Worm (Caenorhabditis elegans) whole organism, midembryonic: ENCODE measurements around the gene chk-1.

Source experiments
- T22C8.4 ChIP-seq: fragments of 200-800 bp; sonication (Bioruptor generic); IDR thresholded peaks from 2 replicates; pipeline ENCODE4 v1.3.6; 2022; ENCODE audit warnings: missing genetic modification characterization, missing compliant biosample characterization
- cog-1 ChIP-seq: sonication (generic microtip); optimal IDR thresholded peaks from 2 replicates; lab custom pipeline; 2016; ENCODE audit warnings: missing genetic modification characterization, missing compliant biosample characterization
- flt-1 ChIP-seq: fragments of 200-800 bp; sonication (Bioruptor generic); IDR thresholded peaks from 2 replicates; pipeline ENCODE4 v1.3.6; 2022; ENCODE audit warnings: missing genetic modification characterization, missing compliant biosample characterization
- klf-2 ChIP-seq: fragments of 200-800 bp; sonication (Bioruptor generic); conservative IDR thresholded peaks from 2 replicates; pipeline ENCODE4 v1.3.6; 2022; ENCODE audit warnings: missing genetic modification reagents, missing genetic modification characterization, missing compliant biosample characterization
- med-1 ChIP-seq: sonication (generic microtip); optimal IDR thresholded peaks from 2 replicates; lab custom pipeline; 2017; ENCODE audit warnings: missing genetic modification characterization, mild to moderate bottlenecking, missing compliant biosample characterization, antibody characterized with exemption, missing genetic modification reagents; ENCODE audit not compliant: insufficient read depth
- ref-1 ChIP-seq: fragments of 200-800 bp; sonication (Bioruptor generic); conservative IDR thresholded peaks from 2 replicates; pipeline ENCODE4 v1.3.6; 2022; ENCODE audit warnings: missing genetic modification reagents, missing genetic modification characterization, missing compliant biosample characterization
- tab-1 ChIP-seq: fragments of 200-800 bp; sonication (Bioruptor generic); IDR thresholded peaks from 2 replicates; pipeline ENCODE4 v1.3.6; 2022; ENCODE audit warnings: missing genetic modification characterization, missing compliant biosample characterization
- ztf-23 ChIP-seq: fragments of 200-800 bp; sonication (Bioruptor generic); IDR thresholded peaks from 2 replicates; pipeline ENCODE4 v1.3.6; 2022; ENCODE audit warnings: missing genetic modification reagents, missing genetic modification characterization, missing compliant biosample characterization
- ztf-29 ChIP-seq: fragments of 200-800 bp; sonication (Bioruptor generic); IDR thresholded peaks from 2 replicates; pipeline ENCODE4 v1.3.6; 2022; ENCODE audit warnings: missing genetic modification reagents, missing genetic modification characterization, missing compliant biosample characterization

The chk-1 gene

ce11 chrV:3766904-3767303 is 7.6 kb upstream of the chk-1 start, which contains the start of gene Y39H10A.1:
Gene Y39H10A.1 (plus strand): TSS chrV:3767204.
- TF ChIP-seq ztf-23 (GFP tag; lab: Robert Waterston, UW) = no peak
- TF ChIP-seq cog-1 (tag; lab: Kevin White, UChicago) = no peak
- no peak for TF ChIP-seq tab-1 (GFP tag; lab: Robert Waterston, UW)
- no peak for TF ChIP-seq ztf-29 (GFP tag; lab: Robert Waterston, UW)
- TF ChIP-seq med-1 (GFP tag; lab: Kevin White, UChicago) = no peak
- no peak for TF ChIP-seq ref-1 (GFP tag; lab: Robert Waterston, UW)
- TF ChIP-seq klf-2 (GFP tag; lab: Robert Waterston, UW) = no peak

ce11 chrV:3761829-3762228 is 2.6 kb upstream of the chk-1 start:
- TF ChIP-seq T22C8.4 (GFP tag; lab: Robert Waterston, UW) (no peak), flt-1 (GFP tag; lab: Robert Waterston, UW) (no peak), tab-1 (GFP tag; lab: Robert Waterston, UW) (no peak), ztf-29 (GFP tag; lab: Robert Waterston, UW) (no peak), ztf-23 (GFP tag; lab: Robert Waterston, UW) (no peak), cog-1 (tag; lab: Kevin White, UChicago) (no peak), ref-1 (GFP tag; lab: Robert Waterston, UW) (no peak), klf-2 (GFP tag; lab: Robert Waterston, UW) (no peak), med-1 (GFP tag; lab: Kevin White, UChicago) (no peak)

- no peak for TF ChIP-seq med-1 (GFP tag; lab: Kevin White, UChicago)
- TF ChIP-seq ztf-23 (GFP tag; lab: Robert Waterston, UW) = no peak
- TF ChIP-seq ref-1 (GFP tag; lab: Robert Waterston, UW) = no peak
- TF ChIP-seq tab-1 (GFP tag; lab: Robert Waterston, UW) = no peak
- TF ChIP-seq cog-1 (tag; lab: Kevin White, UChicago) = no peak
- TF ChIP-seq ztf-29 (GFP tag; lab: Robert Waterston, UW) = no peak
- TF ChIP-seq T22C8.4 (GFP tag; lab: Robert Waterston, UW) = no peak
- no peak for TF ChIP-seq flt-1 (GFP tag; lab: Robert Waterston, UW)
- TF ChIP-seq klf-2 (GFP tag; lab: Robert Waterston, UW) = no peak
These were observed 1.6 kb upstream of the chk-1 start, which contains the start of gene oac-55 for ce11 chrV:3760839-3761238. Gene oac-55 (plus strand): TSS chrV:3761139.

- TF ChIP-seq flt-1 (GFP tag; lab: Robert Waterston, UW) = no peak
- TF ChIP-seq med-1 (GFP tag; lab: Kevin White, UChicago) = no peak
- no peak for TF ChIP-seq T22C8.4 (GFP tag; lab: Robert Waterston, UW)
- TF ChIP-seq cog-1 (tag; lab: Kevin White, UChicago) = no peak
- TF ChIP-seq klf-2 (GFP tag; lab: Robert Waterston, UW) = no peak
- no peak for TF ChIP-seq tab-1 (GFP tag; lab: Robert Waterston, UW)
- TF ChIP-seq ztf-29 (GFP tag; lab: Robert Waterston, UW) = no peak
- TF ChIP-seq ref-1 (GFP tag; lab: Robert Waterston, UW) = no peak
- no peak for TF ChIP-seq ztf-23 (GFP tag; lab: Robert Waterston, UW)
These were observed 2.4 kb downstream of the chk-1 start, which contains the start of gene gid-7 for ce11 chrV:3756887-3757286. Gene gid-7 (minus strand): TSS chrV:3757074.

- TF ChIP-seq cog-1 (tag; lab: Kevin White, UChicago) = no peak
- no peak for TF ChIP-seq tab-1 (GFP tag; lab: Robert Waterston, UW)
- no peak for TF ChIP-seq med-1 (GFP tag; lab: Kevin White, UChicago)
- no peak for TF ChIP-seq T22C8.4 (GFP tag; lab: Robert Waterston, UW)
- no peak for TF ChIP-seq ref-1 (GFP tag; lab: Robert Waterston, UW)
- TF ChIP-seq ztf-23 (GFP tag; lab: Robert Waterston, UW) = no peak
- no peak for TF ChIP-seq ztf-29 (GFP tag; lab: Robert Waterston, UW)
- TF ChIP-seq flt-1 (GFP tag; lab: Robert Waterston, UW) = no peak
- TF ChIP-seq klf-2 (GFP tag; lab: Robert Waterston, UW) = no peak
These were observed 8.9 kb downstream of the chk-1 start for ce11 chrV:3750328-3750727.

DNA sequence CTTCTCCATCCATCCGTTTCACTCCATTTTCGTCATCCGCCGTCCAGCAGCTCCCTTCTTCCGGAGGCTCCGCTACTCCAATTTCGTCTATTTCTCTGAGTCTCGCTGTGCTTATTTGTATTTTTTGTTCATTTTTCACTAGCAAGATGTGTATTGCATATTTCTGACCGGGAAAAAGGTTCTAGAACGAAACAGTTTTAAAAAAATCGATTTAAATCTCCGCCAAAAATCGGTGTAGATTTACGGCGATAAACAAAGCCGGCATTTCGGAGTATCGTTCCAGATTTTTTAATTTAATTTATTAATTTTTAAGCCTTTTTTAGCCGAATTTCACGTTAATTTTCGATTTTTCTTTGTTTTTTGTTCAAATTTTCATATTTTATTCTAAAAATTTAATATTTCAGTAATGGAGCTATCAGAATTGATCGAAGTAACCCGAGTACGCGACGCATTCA is 16.1 kb downstream of the chk-1 start, which contains the start of gene mtm-9:
Gene mtm-9 (plus strand): TSS at position 405 of the 455 bp plus-strand sequence.
- TF ChIP-seq tab-1 (GFP tag; lab: Robert Waterston, UW) = no peak
- TF ChIP-seq cog-1 (tag; lab: Kevin White, UChicago) = no peak
- no peak for TF ChIP-seq med-1 (GFP tag; lab: Kevin White, UChicago)
- no peak for TF ChIP-seq flt-1 (GFP tag; lab: Robert Waterston, UW)
- no peak for TF ChIP-seq ztf-29 (GFP tag; lab: Robert Waterston, UW)
- no peak for TF ChIP-seq ref-1 (GFP tag; lab: Robert Waterston, UW)
- TF ChIP-seq klf-2 (GFP tag; lab: Robert Waterston, UW) = no peak
- TF ChIP-seq ztf-23 (GFP tag; lab: Robert Waterston, UW) = no peak
- TF ChIP-seq T22C8.4 (GFP tag; lab: Robert Waterston, UW) = no peak

ce11 chrV:3739302-3739701 is 20.0 kb downstream of the chk-1 start, which contains the start of gene hpo-36:
Gene hpo-36 (minus strand): TSS chrV:3739402.
- TF ChIP-seq tab-1 (GFP tag; lab: Robert Waterston, UW) (no peak), med-1 (GFP tag; lab: Kevin White, UChicago) (no peak), ztf-29 (GFP tag; lab: Robert Waterston, UW) (no peak), klf-2 (GFP tag; lab: Robert Waterston, UW) (no peak), ref-1 (GFP tag; lab: Robert Waterston, UW) (no peak), T22C8.4 (GFP tag; lab: Robert Waterston, UW) (no peak), ztf-23 (GFP tag; lab: Robert Waterston, UW) (no peak), flt-1 (GFP tag; lab: Robert Waterston, UW) (no peak), cog-1 (tag; lab: Kevin White, UChicago) (no peak)

- TF ChIP-seq klf-2 (GFP tag; lab: Robert Waterston, UW) = no peak
- no peak for TF ChIP-seq tab-1 (GFP tag; lab: Robert Waterston, UW)
- no peak for TF ChIP-seq med-1 (GFP tag; lab: Kevin White, UChicago)
- TF ChIP-seq ztf-23 (GFP tag; lab: Robert Waterston, UW) = no peak
- TF ChIP-seq ref-1 (GFP tag; lab: Robert Waterston, UW) = no peak
- TF ChIP-seq cog-1 (tag; lab: Kevin White, UChicago) = no peak
- no peak for TF ChIP-seq flt-1 (GFP tag; lab: Robert Waterston, UW)
- no peak for TF ChIP-seq ztf-29 (GFP tag; lab: Robert Waterston, UW)
- TF ChIP-seq T22C8.4 (GFP tag; lab: Robert Waterston, UW) = no peak
These were observed 20.9 kb downstream of the chk-1 start for ce11 chrV:3738409-3738808.
